Worm (Caenorhabditis elegans) whole organism, L4 larva: ENCODE measurements around the gene T16G1.9.

Source experiments
- D1046.2 ChIP-seq: fragments of 200-800 bp; sonication (Bioruptor generic); IDR thresholded peaks from 2 replicates; pipeline ENCODE4 v1.3.6; 2022; ENCODE audit warnings: missing genetic modification characterization, missing compliant biosample characterization
- F26F4.8 ChIP-seq: fragments of 200-800 bp; sonication (Bioruptor generic); conservative IDR thresholded peaks from 2 replicates; pipeline ENCODE4 v1.3.6; 2022; ENCODE audit warnings: missing genetic modification characterization, missing compliant biosample characterization
- R02D3.7 ChIP-seq: fragments of 150-350 bp; sonication (generic microtip); optimal IDR thresholded peaks from 3 replicates; lab custom pipeline; 2014; ENCODE audit warnings: missing biosample characterization, missing genetic modification characterization
- T20F7.1 ChIP-seq: fragments of 200-800 bp; sonication (Bioruptor generic); optimal IDR thresholded peaks from 2 replicates; lab custom pipeline; 2018; ENCODE audit warnings: mild to moderate bottlenecking, missing genetic modification characterization, missing compliant biosample characterization
- T26A8.4 ChIP-seq: fragments of 200-800 bp; sonication (Bioruptor generic); IDR thresholded peaks from 2 replicates; pipeline ENCODE4 v1.3.6; 2022; ENCODE audit warnings: missing genetic modification characterization, missing compliant biosample characterization
- Y48G9A.11 ChIP-seq: fragments of 200-800 bp; sonication (Bioruptor generic); IDR thresholded peaks from 2 replicates; pipeline ENCODE4 v1.3.6; 2022; ENCODE audit warnings: missing genetic modification reagents, missing genetic modification characterization, missing compliant biosample characterization
- Y5F2A.4 ChIP-seq: fragments of 200-800 bp; sonication (Bioruptor generic); optimal IDR thresholded peaks from 2 replicates; lab custom pipeline; 2018; ENCODE audit warnings: mild to moderate bottlenecking, missing genetic modification characterization, missing compliant biosample characterization
- Y75B8A.6 ChIP-seq: fragments of 200-800 bp; sonication (Bioruptor generic); IDR thresholded peaks from 2 replicates; pipeline ENCODE4 v1.3.6; 2022; ENCODE audit warnings: missing genetic modification reagents, missing genetic modification characterization, missing compliant biosample characterization
- ZK337.2 ChIP-seq: fragments of 200-800 bp; sonication (Bioruptor generic); IDR thresholded peaks from 2 replicates; pipeline ENCODE4 v1.3.6; 2022; ENCODE audit warnings: missing genetic modification reagents, missing genetic modification characterization, missing compliant biosample characterization
- ZK546.5 ChIP-seq, 2 experiments: sonication (generic microtip); optimal IDR thresholded peaks; 2 replicates each; lab custom pipeline; 2017; ENCODE audit warnings: missing biosample characterization in 2 of 2, missing genetic modification characterization in 2 of 2
- ama-1 ChIP-seq: fragments of 150-350 bp; optimal IDR thresholded peaks from 2 replicates; lab custom pipeline; 2014; ENCODE audit warnings: inconsistent platforms, mixed read lengths
- arid-1 ChIP-seq: fragments of 200-800 bp; sonication (Bioruptor generic); conservative IDR thresholded peaks from 2 replicates; pipeline ENCODE4 v1.3.6; 2022; ENCODE audit warnings: missing genetic modification reagents, missing genetic modification characterization, missing compliant biosample characterization
- attf-4 ChIP-seq: sonication (generic microtip); optimal IDR thresholded peaks from 3 replicates; lab custom pipeline; 2017; ENCODE audit warnings: missing biosample characterization, missing genetic modification characterization
- ceh-20 ChIP-seq: fragments of 200-800 bp; sonication (Bioruptor generic); IDR thresholded peaks from 2 replicates; pipeline ENCODE4 v1.3.6; 2022; ENCODE audit warnings: missing genetic modification reagents, missing genetic modification characterization, missing compliant biosample characterization
- ceh-28 ChIP-seq: fragments of 150-350 bp; optimal IDR thresholded peaks from 2 replicates; lab custom pipeline; 2014; ENCODE audit warnings: missing biosample characterization, missing genetic modification reagents, missing genetic modification characterization
- ceh-44 ChIP-seq: fragments of 200-800 bp; sonication (Bioruptor generic); IDR thresholded peaks from 2 replicates; pipeline ENCODE4 v1.3.6; 2022; ENCODE audit warnings: missing genetic modification reagents, missing genetic modification characterization, missing compliant biosample characterization
- ceh-62 ChIP-seq: sonication (generic microtip); optimal IDR thresholded peaks from 2 replicates; lab custom pipeline; 2017; ENCODE audit warnings: missing biosample characterization, missing genetic modification characterization
- cey-2 ChIP-seq: sonication (generic microtip); optimal IDR thresholded peaks from 3 replicates; lab custom pipeline; 2017; ENCODE audit warnings: missing genetic modification characterization, mild to moderate bottlenecking, missing compliant biosample characterization, antibody characterized with exemption, borderline replicate concordance; ENCODE audit not compliant: insufficient read depth
- dmd-9 ChIP-seq: fragments of 200-800 bp; sonication (Bioruptor generic); IDR thresholded peaks from 2 replicates; pipeline ENCODE4 v1.3.6; 2022; ENCODE audit warnings: missing genetic modification reagents, missing genetic modification characterization, missing compliant biosample characterization
- dve-1 ChIP-seq: sonication (generic microtip); optimal IDR thresholded peaks from 2 replicates; lab custom pipeline; 2017; ENCODE audit warnings: antibody characterized with exemption, mild to moderate bottlenecking, missing genetic modification characterization, missing compliant biosample characterization; ENCODE audit not compliant: insufficient read depth
- fkh-10 ChIP-seq: fragments of 150-350 bp; optimal IDR thresholded peaks from 2 replicates; lab custom pipeline; 2014; ENCODE audit warnings: missing biosample characterization, missing genetic modification reagents, missing genetic modification characterization
- hlh-11 ChIP-seq: fragments of 200-800 bp; sonication (Bioruptor generic); optimal IDR thresholded peaks from 2 replicates; lab custom pipeline; 2018; ENCODE audit warnings: mild to moderate bottlenecking, missing genetic modification characterization, missing compliant biosample characterization
- hmg-1.1 ChIP-seq: fragments of 200-800 bp; sonication (Bioruptor generic); IDR thresholded peaks from 2 replicates; pipeline ENCODE4 v1.3.6; 2022; ENCODE audit warnings: missing genetic modification reagents, missing genetic modification characterization, missing compliant biosample characterization
- jun-1 ChIP-seq: fragments of 150-350 bp; optimal IDR thresholded peaks from 2 replicates; lab custom pipeline; 2014; ENCODE audit warnings: missing biosample characterization, missing genetic modification reagents, missing genetic modification characterization
- lin-29 ChIP-seq: fragments of 200-800 bp; sonication (Bioruptor generic); IDR thresholded peaks from 2 replicates; pipeline ENCODE4 v1.3.6; 2022; ENCODE audit warnings: missing genetic modification reagents, missing genetic modification characterization, missing compliant biosample characterization
- lin-38 ChIP-seq: fragments of 200-800 bp; sonication (Bioruptor generic); IDR thresholded peaks from 2 replicates; pipeline ENCODE4 v1.3.6; 2022; ENCODE audit warnings: missing genetic modification reagents, missing genetic modification characterization, missing compliant biosample characterization
- lin-39 ChIP-seq: fragments of 150-350 bp; optimal IDR thresholded peaks from 2 replicates; lab custom pipeline; 2014; ENCODE audit warnings: missing biosample characterization, missing genetic modification reagents, missing genetic modification characterization
- lir-3 ChIP-seq: sonication (generic microtip); optimal IDR thresholded peaks from 2 replicates; lab custom pipeline; 2016; ENCODE audit warnings: mild to moderate bottlenecking, missing genetic modification characterization, missing compliant biosample characterization
- madf-9 ChIP-seq: fragments of 200-800 bp; sonication (Bioruptor generic); conservative IDR thresholded peaks from 2 replicates; pipeline ENCODE4 v1.3.6; 2022; ENCODE audit warnings: missing genetic modification reagents, missing genetic modification characterization, missing compliant biosample characterization
- mep-1 ChIP-seq: fragments of 150-350 bp; sonication (generic microtip); optimal IDR thresholded peaks from 3 replicates; lab custom pipeline; 2014; ENCODE audit warnings: missing biosample characterization, missing genetic modification characterization
- mes-2 ChIP-seq: sonication (generic microtip); optimal IDR thresholded peaks from 2 replicates; lab custom pipeline; 2016; ENCODE audit warnings: missing genotype, mild to moderate bottlenecking, missing genetic modification characterization, missing compliant biosample characterization; ENCODE audit not compliant: poor library complexity, severe bottlenecking
- mxl-2 ChIP-seq: fragments of 200-800 bp; sonication (Bioruptor generic); conservative IDR thresholded peaks from 2 replicates; pipeline ENCODE4 v1.3.6; 2022; ENCODE audit warnings: missing genetic modification reagents, missing genetic modification characterization, missing compliant biosample characterization
- nhr-10 ChIP-seq: fragments of 150-350 bp; optimal IDR thresholded peaks from 2 replicates; lab custom pipeline; 2014; ENCODE audit warnings: missing biosample characterization, missing genetic modification characterization
- nhr-28 ChIP-seq: fragments of 150-350 bp; optimal IDR thresholded peaks from 2 replicates; lab custom pipeline; 2014; ENCODE audit warnings: missing biosample characterization, missing genetic modification characterization
- nhr-41 ChIP-seq: fragments of 200-800 bp; sonication (Bioruptor generic); IDR thresholded peaks from 2 replicates; pipeline ENCODE4 v1.3.6; 2022; ENCODE audit warnings: missing genetic modification reagents, missing genetic modification characterization, missing compliant biosample characterization
- rbr-2 ChIP-seq: sonication (generic microtip); optimal IDR thresholded peaks from 2 replicates; lab custom pipeline; 2016; ENCODE audit warnings: missing genotype, missing genetic modification characterization, missing compliant biosample characterization
- saeg-2 ChIP-seq: fragments of 200-800 bp; sonication (Bioruptor generic); IDR thresholded peaks from 2 replicates; pipeline ENCODE4 v1.3.6; 2022; ENCODE audit warnings: missing genetic modification reagents, missing genetic modification characterization, missing compliant biosample characterization
- sdz-12 ChIP-seq: fragments of 200-800 bp; sonication (Bioruptor generic); optimal IDR thresholded peaks from 2 replicates; lab custom pipeline; 2018; ENCODE audit warnings: mild to moderate bottlenecking, missing genetic modification characterization, missing compliant biosample characterization
- skn-1 ChIP-seq: fragments of 150-350 bp; optimal IDR thresholded peaks from 2 replicates; lab custom pipeline; 2014; ENCODE audit warnings: missing biosample characterization, missing genetic modification characterization
- snpc-1.2 ChIP-seq: fragments of 200-800 bp; sonication (Bioruptor generic); IDR thresholded peaks from 2 replicates; pipeline ENCODE4 v1.3.6; 2022; ENCODE audit warnings: missing genetic modification reagents, missing genetic modification characterization, missing compliant biosample characterization
- snpc-4 ChIP-seq: fragments of 150-350 bp; optimal IDR thresholded peaks from 2 replicates; lab custom pipeline; 2014; ENCODE audit warnings: missing biosample characterization, missing genetic modification characterization
- spr-3 ChIP-seq: fragments of 200-800 bp; sonication (Bioruptor generic); optimal IDR thresholded peaks from 2 replicates; lab custom pipeline; 2018; ENCODE audit warnings: mild to moderate bottlenecking, missing genetic modification characterization, missing compliant biosample characterization
- tag-97 ChIP-seq: fragments of 200-800 bp; sonication (Bioruptor generic); IDR thresholded peaks from 2 replicates; pipeline ENCODE4 v1.3.6; 2022; ENCODE audit warnings: missing genetic modification characterization, missing compliant biosample characterization
- tra-1 ChIP-seq: fragments of 200-800 bp; sonication (Bioruptor generic); IDR thresholded peaks from 2 replicates; pipeline ENCODE4 v1.3.6; 2022; ENCODE audit warnings: missing genetic modification reagents, missing genetic modification characterization, missing compliant biosample characterization
- unc-130 ChIP-seq: sonication (generic microtip); optimal IDR thresholded peaks from 2 replicates; lab custom pipeline; 2016; ENCODE audit warnings: missing genetic modification reagents, missing genetic modification characterization, missing compliant biosample characterization
- unc-39 ChIP-seq: sonication (generic microtip); optimal IDR thresholded peaks from 2 replicates; lab custom pipeline; 2017; ENCODE audit warnings: missing biosample characterization, missing genetic modification characterization
- vab-7 ChIP-seq: fragments of 200-800 bp; sonication (Bioruptor generic); IDR thresholded peaks from 2 replicates; pipeline ENCODE4 v1.3.6; 2022; ENCODE audit warnings: missing genetic modification reagents, missing genetic modification characterization, missing compliant biosample characterization
- zag-1 ChIP-seq: fragments of 150-350 bp; optimal IDR thresholded peaks from 2 replicates; lab custom pipeline; 2014; ENCODE audit warnings: missing biosample characterization, missing genetic modification characterization
- zfp-2 ChIP-seq: sonication (generic microtip); optimal IDR thresholded peaks from 2 replicates; lab custom pipeline; 2016; ENCODE audit warnings: mild to moderate bottlenecking, missing genetic modification characterization, missing compliant biosample characterization
- zfp-3 ChIP-seq: fragments of 200-800 bp; sonication (Bioruptor generic); conservative IDR thresholded peaks from 2 replicates; pipeline ENCODE4 v1.3.6; 2022; ENCODE audit warnings: missing genetic modification reagents, missing genetic modification characterization, missing compliant biosample characterization
- ztf-11 ChIP-seq: fragments of 150-350 bp; optimal IDR thresholded peaks from 2 replicates; lab custom pipeline; 2014; ENCODE audit warnings: missing biosample characterization, missing genetic modification characterization

The T16G1.9 gene

DNA sequence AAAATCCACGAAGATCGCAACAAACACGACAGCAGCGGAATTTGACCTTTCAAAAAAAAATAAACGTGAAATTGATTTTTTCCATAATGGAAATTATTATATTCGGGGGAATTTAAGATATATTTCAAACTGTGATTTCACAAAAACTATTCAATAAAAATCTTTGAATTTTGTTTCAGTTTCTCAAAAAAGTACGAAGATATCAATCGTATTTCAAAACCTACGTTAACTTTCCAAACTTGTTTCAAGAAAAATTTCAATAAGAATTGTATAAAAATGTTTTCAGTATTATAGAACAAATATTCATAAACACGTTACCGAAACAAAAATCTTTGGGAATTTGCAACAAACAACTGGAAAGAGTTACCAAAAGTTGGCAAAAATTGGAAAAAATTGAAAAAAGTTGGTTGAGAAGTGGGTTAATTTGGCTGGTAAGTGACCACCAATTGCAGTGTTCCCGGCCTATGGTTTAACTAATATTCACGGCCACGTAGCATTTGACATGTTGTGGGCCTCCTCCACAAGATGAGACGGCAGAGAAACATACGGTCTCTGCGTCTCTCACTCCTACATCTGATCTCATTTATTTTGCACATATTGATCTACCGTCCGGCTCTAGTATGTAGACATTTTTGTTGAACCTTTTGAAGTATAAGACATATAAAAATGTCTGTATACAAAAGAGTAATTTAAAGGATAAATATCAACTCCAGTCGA lies at the start of gene T16G1.9, which contains the start of gene T16G1.18 (continued):
- TF ChIP-seq tag-97 (no peak), zfp-3 (GFP tag; lab: Robert Waterston, UW) (no peak), attf-4 (no peak), snpc-4 (no peak), lin-38 (GFP tag; lab: Robert Waterston, UW) (no peak; the same call in 1 of the 2 replicates), ama-1 (lab: Kevin White, UChicago) (no peak), Y75B8A.6 (GFP tag; lab: Robert Waterston, UW) (no peak), nhr-10 (tag; lab: Kevin White, UChicago) (no peak), Y48G9A.11 (GFP tag; lab: Robert Waterston, UW) (no peak), lin-39 (tag; lab: Kevin White, UChicago) (no peak), tra-1 (GFP tag; lab: Robert Waterston, UW) (no peak), zfp-2 (tag; lab: Kevin White, UChicago) (no peak), ZK546.5 (tag; optimal IDR thresholded peaks at IDR 0.05; lab: Kevin White, UChicago) (no peak), skn-1 (tag; lab: Kevin White, UChicago) (no peak), hlh-11 (tag; lab: Kevin White, UChicago) (peak; percentile 72), ztf-11 (tag; lab: Kevin White, UChicago) (no peak), nhr-41 (GFP tag; lab: Robert Waterston, UW) (no peak), dve-1 (tag; lab: Kevin White, UChicago) (peak; percentile 57), R02D3.7 (tag; lab: Kevin White, UChicago) (no peak), D1046.2 (GFP tag; lab: Robert Waterston, UW) (no peak), hmg-1.1 (GFP tag; lab: Robert Waterston, UW) (peak; percentile 50), rbr-2 (tag; lab: Kevin White, UChicago) (peak; percentile 47), unc-130 (GFP tag; lab: Kevin White, UChicago) (no peak), ZK337.2 (GFP tag; lab: Robert Waterston, UW) (no peak), ceh-62 (tag; lab: Kevin White, UChicago) (no peak), jun-1 (tag; lab: Kevin White, UChicago) (no peak), lin-29 (GFP tag; lab: Robert Waterston, UW) (no peak), vab-7 (GFP tag; lab: Robert Waterston, UW) (0 out of 2 replicates have a peak, but pooled peaks have one; percentile 20), fkh-10 (no peak), mes-2 (tag; lab: Kevin White, UChicago) (peak; percentile 80), ceh-28 (tag; lab: Kevin White, UChicago) (no peak), ceh-20 (GFP tag; lab: Robert Waterston, UW) (no peak), spr-3 (GFP tag; lab: Kevin White, UChicago) (no peak), mxl-2 (GFP tag; lab: Robert Waterston, UW) (no peak), snpc-1.2 (no peak), arid-1 (GFP tag; lab: Robert Waterston, UW) (no peak), Y5F2A.4 (no peak), nhr-28 (peak; percentile 34), T26A8.4 (GFP tag; lab: Robert Waterston, UW) (no peak), saeg-2 (no peak), mep-1 (tag; lab: Kevin White, UChicago) (peak; percentile 64), madf-9 (GFP tag; lab: Robert Waterston, UW) (no peak), ceh-44 (GFP tag; lab: Robert Waterston, UW) (no peak), T20F7.1 (GFP tag; lab: Kevin White, UChicago) (peak; percentile 85), F26F4.8 (GFP tag; lab: Robert Waterston, UW) (no peak), unc-39 (tag; lab: Kevin White, UChicago) (no peak), lir-3 (no peak), dmd-9 (GFP tag; lab: Robert Waterston, UW) (no peak), cey-2 (no peak), zag-1 (tag; lab: Kevin White, UChicago) (no peak), sdz-12 (GFP tag; lab: Kevin White, UChicago) (no peak)
